Worm (Caenorhabditis elegans) whole organism, mixed stage, embryonic: ENCODE measurements around the gene T05G5.1.

Experiments
- ceh-39 ChIP-seq: fragments of 150-350 bp; optimal IDR thresholded peaks from 2 replicates; lab custom pipeline; 2014; ENCODE audit warnings: missing biosample characterization, missing genetic modification characterization
- ceh-83 ChIP-seq: fragments of 200-800 bp; sonication (Bioruptor generic); optimal IDR thresholded peaks from 2 replicates; lab custom pipeline; 2018; ENCODE audit warnings: mild to moderate bottlenecking, missing genetic modification characterization, missing compliant biosample characterization
- mep-1 ChIP-seq: fragments of 150-350 bp; optimal IDR thresholded peaks from 2 replicates; lab custom pipeline; 2017; ENCODE audit warnings: missing biosample characterization, missing genetic modification reagents, missing genetic modification characterization, inconsistent platforms

DNA sequence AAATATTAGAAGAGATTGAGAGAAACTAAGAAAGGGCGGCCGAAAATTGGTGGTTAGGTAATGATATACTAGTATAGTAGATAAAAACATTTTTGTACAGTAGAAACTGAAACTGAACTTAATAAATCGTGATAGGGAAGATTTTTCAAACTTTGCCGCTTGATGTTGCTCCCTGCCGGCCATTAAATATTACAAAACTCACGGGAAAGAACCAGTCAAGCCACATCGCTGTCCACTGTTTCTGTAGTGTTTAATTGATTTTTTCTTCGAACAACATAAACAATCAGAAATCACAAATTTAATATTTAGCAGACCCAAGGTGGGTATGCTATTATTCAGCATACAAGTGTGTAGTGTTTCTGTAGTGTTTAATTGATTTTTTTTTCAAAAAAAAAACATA is 7.9 kb upstream of the T05G5.1 start, which contains the start of gene T05G5.5:
- TF ChIP-seq mep-1 (no peak), ceh-83 (no peak), ceh-39 (tag; lab: Kevin White, UChicago) (no peak)
